Worm (Caenorhabditis elegans) whole organism, L4 larva: ENCODE results near the gene ric-7.

Experiments used
- F10B5.3 ChIP-seq: sonication (generic microtip); optimal IDR thresholded peaks from 2 replicates; lab custom pipeline; 2016; ENCODE audit warnings: mild to moderate bottlenecking, missing genetic modification characterization, missing compliant biosample characterization
- F37D6.2 ChIP-seq: sonication (generic microtip); optimal IDR thresholded peaks from 2 replicates; lab custom pipeline; 2016; ENCODE audit warnings: mild to moderate bottlenecking, missing genetic modification characterization, missing compliant biosample characterization
- F44E2.7 ChIP-seq: fragments of 200-800 bp; sonication (Bioruptor generic); IDR thresholded peaks from 2 replicates; pipeline ENCODE4 v2.1.2; 2022; ENCODE audit warnings: missing genetic modification characterization, missing compliant biosample characterization
- T20F7.1 ChIP-seq: fragments of 200-800 bp; sonication (Bioruptor generic); optimal IDR thresholded peaks from 2 replicates; lab custom pipeline; 2018; ENCODE audit warnings: mild to moderate bottlenecking, missing genetic modification characterization, missing compliant biosample characterization
- Y48G9A.11 ChIP-seq: fragments of 200-800 bp; sonication (Bioruptor generic); IDR thresholded peaks from 2 replicates; pipeline ENCODE4 v1.3.6; 2022; ENCODE audit warnings: missing genetic modification reagents, missing genetic modification characterization, missing compliant biosample characterization
- Y75B8A.6 ChIP-seq: fragments of 200-800 bp; sonication (Bioruptor generic); IDR thresholded peaks from 2 replicates; pipeline ENCODE4 v1.3.6; 2022; ENCODE audit warnings: missing genetic modification reagents, missing genetic modification characterization, missing compliant biosample characterization
- aha-1 ChIP-seq: fragments of 150-350 bp; peaks from one replicate; lab custom pipeline; 2014; ENCODE audit warnings: missing biosample characterization, missing genetic modification characterization
- aly-2 ChIP-seq: sonication (generic microtip); optimal IDR thresholded peaks from 2 replicates; lab custom pipeline; 2018; ENCODE audit warnings: missing biosample characterization, missing genetic modification characterization
- arid-1 ChIP-seq: fragments of 200-800 bp; sonication (Bioruptor generic); conservative IDR thresholded peaks from 2 replicates; pipeline ENCODE4 v1.3.6; 2022; ENCODE audit warnings: missing genetic modification reagents, missing genetic modification characterization, missing compliant biosample characterization
- ceh-20 ChIP-seq: fragments of 200-800 bp; sonication (Bioruptor generic); IDR thresholded peaks from 2 replicates; pipeline ENCODE4 v1.3.6; 2022; ENCODE audit warnings: missing genetic modification reagents, missing genetic modification characterization, missing compliant biosample characterization
- ceh-28 ChIP-seq: fragments of 150-350 bp; optimal IDR thresholded peaks from 2 replicates; lab custom pipeline; 2014; ENCODE audit warnings: missing biosample characterization, missing genetic modification reagents, missing genetic modification characterization
- dpl-1 ChIP-seq: fragments of 150-350 bp; optimal IDR thresholded peaks from 2 replicates; lab custom pipeline; 2014; ENCODE audit warnings: missing biosample characterization, missing genetic modification reagents, missing genetic modification characterization
- duxl-1 ChIP-seq: sonication (generic microtip); optimal IDR thresholded peaks from 2 replicates; lab custom pipeline; 2016; ENCODE audit warnings: mild to moderate bottlenecking, missing genetic modification characterization, moderate library complexity, missing compliant biosample characterization; ENCODE audit not compliant: poor library complexity
- dve-1 ChIP-seq: sonication (generic microtip); optimal IDR thresholded peaks from 2 replicates; lab custom pipeline; 2017; ENCODE audit warnings: antibody characterized with exemption, mild to moderate bottlenecking, missing genetic modification characterization, missing compliant biosample characterization; ENCODE audit not compliant: insufficient read depth
- egl-27 ChIP-seq: sonication (generic microtip); optimal IDR thresholded peaks from 3 replicates; lab custom pipeline; 2017; ENCODE audit warnings: missing biosample characterization, missing genetic modification reagents, missing genetic modification characterization
- fos-1 ChIP-seq: fragments of 150-350 bp; optimal IDR thresholded peaks from 2 replicates; lab custom pipeline; 2014; ENCODE audit warnings: missing biosample characterization, missing genetic modification characterization
- hif-1 ChIP-seq, 2 experiments: sonication (generic microtip); optimal IDR thresholded peaks; 2 replicates each; lab custom pipeline; 2016 to 2017; ENCODE audit warnings: missing compliant biosample characterization in 2 of 2, missing genetic modification characterization in 2 of 2, missing genetic modification reagents in 2 of 2, missing genotype in 2 of 2, mild to moderate bottlenecking in 1 of 2
- hlh-11 ChIP-seq: fragments of 200-800 bp; sonication (Bioruptor generic); optimal IDR thresholded peaks from 2 replicates; lab custom pipeline; 2018; ENCODE audit warnings: mild to moderate bottlenecking, missing genetic modification characterization, missing compliant biosample characterization
- hmg-1.1 ChIP-seq: fragments of 200-800 bp; sonication (Bioruptor generic); IDR thresholded peaks from 2 replicates; pipeline ENCODE4 v1.3.6; 2022; ENCODE audit warnings: missing genetic modification reagents, missing genetic modification characterization, missing compliant biosample characterization
- lim-7 ChIP-seq: fragments of 200-800 bp; sonication (Bioruptor generic); IDR thresholded peaks from 2 replicates; pipeline ENCODE4 v1.3.6; 2022; ENCODE audit warnings: missing genetic modification characterization, missing compliant biosample characterization
- lin-38 ChIP-seq: fragments of 200-800 bp; sonication (Bioruptor generic); IDR thresholded peaks from 2 replicates; pipeline ENCODE4 v1.3.6; 2022; ENCODE audit warnings: missing genetic modification reagents, missing genetic modification characterization, missing compliant biosample characterization
- lin-39 ChIP-seq: fragments of 150-350 bp; optimal IDR thresholded peaks from 2 replicates; lab custom pipeline; 2014; ENCODE audit warnings: missing biosample characterization, missing genetic modification reagents, missing genetic modification characterization
- lsy-2 ChIP-seq, 2 experiments: fragments of 150-350 bp in 1 of 2; sonication (generic microtip) in 1 of 2; optimal IDR thresholded peaks; 2 replicates each; lab custom pipeline; 2014 to 2017; ENCODE audit warnings: missing biosample characterization in 2 of 2, missing genetic modification characterization in 2 of 2
- madf-5 ChIP-seq, 2 experiments: fragments of 200-800 bp; sonication (Bioruptor generic); IDR thresholded peaks; 2 replicates each; pipeline ENCODE4 v1.3.6; 2022; ENCODE audit warnings: missing compliant biosample characterization in 2 of 2, missing genetic modification characterization in 2 of 2
- mdl-1 ChIP-seq, 2 experiments: fragments of 150-350 bp in 1 of 2; sonication (generic microtip) in 1 of 2; optimal IDR thresholded peaks; 2 replicates each; lab custom pipeline; 2014 to 2017; ENCODE audit warnings: missing biosample characterization in 2 of 2, missing genetic modification characterization in 2 of 2
- mxl-2 ChIP-seq: fragments of 200-800 bp; sonication (Bioruptor generic); conservative IDR thresholded peaks from 2 replicates; pipeline ENCODE4 v1.3.6; 2022; ENCODE audit warnings: missing genetic modification reagents, missing genetic modification characterization, missing compliant biosample characterization
- nhr-102 ChIP-seq: sonication (generic microtip); optimal IDR thresholded peaks from 2 replicates; lab custom pipeline; 2016; ENCODE audit warnings: mild to moderate bottlenecking, missing genetic modification characterization, moderate library complexity, missing compliant biosample characterization
- nhr-11 ChIP-seq: fragments of 150-350 bp; optimal IDR thresholded peaks from 2 replicates; lab custom pipeline; 2014; ENCODE audit warnings: missing biosample characterization, missing genetic modification characterization
- nhr-237 ChIP-seq: sonication (generic microtip); optimal IDR thresholded peaks from 2 replicates; lab custom pipeline; 2017; ENCODE audit warnings: missing biosample characterization, missing genetic modification characterization
- nhr-25 ChIP-seq: sonication (generic microtip); optimal IDR thresholded peaks from 2 replicates; lab custom pipeline; 2017; ENCODE audit warnings: missing genetic modification characterization, mild to moderate bottlenecking, missing compliant biosample characterization, antibody characterized with exemption, moderate library complexity, borderline replicate concordance; ENCODE audit not compliant: insufficient read depth
- nhr-28 ChIP-seq: fragments of 150-350 bp; optimal IDR thresholded peaks from 2 replicates; lab custom pipeline; 2014; ENCODE audit warnings: missing biosample characterization, missing genetic modification characterization
- saeg-2 ChIP-seq: fragments of 200-800 bp; sonication (Bioruptor generic); IDR thresholded peaks from 2 replicates; pipeline ENCODE4 v1.3.6; 2022; ENCODE audit warnings: missing genetic modification reagents, missing genetic modification characterization, missing compliant biosample characterization
- sdz-12 ChIP-seq: fragments of 200-800 bp; sonication (Bioruptor generic); optimal IDR thresholded peaks from 2 replicates; lab custom pipeline; 2018; ENCODE audit warnings: mild to moderate bottlenecking, missing genetic modification characterization, missing compliant biosample characterization
- skn-1 ChIP-seq: fragments of 150-350 bp; optimal IDR thresholded peaks from 2 replicates; lab custom pipeline; 2014; ENCODE audit warnings: missing biosample characterization, missing genetic modification characterization
- snpc-1.2 ChIP-seq: fragments of 200-800 bp; sonication (Bioruptor generic); IDR thresholded peaks from 2 replicates; pipeline ENCODE4 v1.3.6; 2022; ENCODE audit warnings: missing genetic modification reagents, missing genetic modification characterization, missing compliant biosample characterization
- spr-1 ChIP-seq: sonication (generic microtip); optimal IDR thresholded peaks from 2 replicates; lab custom pipeline; 2016; ENCODE audit warnings: mild to moderate bottlenecking, missing genetic modification characterization, missing compliant biosample characterization
- tag-97 ChIP-seq: fragments of 200-800 bp; sonication (Bioruptor generic); IDR thresholded peaks from 2 replicates; pipeline ENCODE4 v1.3.6; 2022; ENCODE audit warnings: missing genetic modification characterization, missing compliant biosample characterization
- vab-7 ChIP-seq: fragments of 200-800 bp; sonication (Bioruptor generic); IDR thresholded peaks from 2 replicates; pipeline ENCODE4 v1.3.6; 2022; ENCODE audit warnings: missing genetic modification reagents, missing genetic modification characterization, missing compliant biosample characterization
- zfp-2 ChIP-seq: sonication (generic microtip); optimal IDR thresholded peaks from 2 replicates; lab custom pipeline; 2016; ENCODE audit warnings: mild to moderate bottlenecking, missing genetic modification characterization, missing compliant biosample characterization
- zip-2 ChIP-seq: fragments of 150-350 bp; optimal IDR thresholded peaks from 2 replicates; lab custom pipeline; 2014; ENCODE audit warnings: missing biosample characterization, missing genetic modification characterization

ric-7 gene

ce11 chrV:13984828-13985227 is 20.9 kb downstream of the ric-7 start, which contains the start of gene end-1:
end-1 (plus strand) TSS chrV:13985128.
- TF ChIP-seq lsy-2 (tag; optimal IDR thresholded peaks at IDR 0.05; lab: Kevin White, UChicago) (no peak), zip-2 (tag; lab: Kevin White, UChicago) (no peak), sdz-12 (GFP tag; lab: Kevin White, UChicago) (no peak), F10B5.3 (tag; lab: Kevin White, UChicago) (no peak), mdl-1 (tag; optimal IDR thresholded peaks at IDR 0.05; lab: Kevin White, UChicago) (no peak), F44E2.7 (GFP tag; lab: Robert Waterston, UW) (no peak), mxl-2 (GFP tag; lab: Robert Waterston, UW) (no peak), aly-2 (tag; lab: Kevin White, UChicago) (no peak), saeg-2 (GFP tag; lab: Robert Waterston, UW) (no peak), lin-39 (tag; lab: Kevin White, UChicago) (no peak), dpl-1 (no peak), dve-1 (tag; lab: Kevin White, UChicago) (no peak)

- TF ChIP-seq T20F7.1 (GFP tag; lab: Kevin White, UChicago) = no peak
- peak; percentile 91 for TF ChIP-seq aha-1 (tag; lab: Kevin White, UChicago)
- no peak for TF ChIP-seq lsy-2 (tag; optimal IDR thresholded peaks at IDR 0.05; lab: Kevin White, UChicago)
- TF ChIP-seq vab-7 (GFP tag; lab: Robert Waterston, UW) = no peak
- no peak for TF ChIP-seq dve-1 (tag; lab: Kevin White, UChicago)
- no peak for TF ChIP-seq zfp-2 (tag; lab: Kevin White, UChicago)
These were observed 24.0 kb downstream of the ric-7 start for ce11 chrV:13981677-13982076.

DNA sequence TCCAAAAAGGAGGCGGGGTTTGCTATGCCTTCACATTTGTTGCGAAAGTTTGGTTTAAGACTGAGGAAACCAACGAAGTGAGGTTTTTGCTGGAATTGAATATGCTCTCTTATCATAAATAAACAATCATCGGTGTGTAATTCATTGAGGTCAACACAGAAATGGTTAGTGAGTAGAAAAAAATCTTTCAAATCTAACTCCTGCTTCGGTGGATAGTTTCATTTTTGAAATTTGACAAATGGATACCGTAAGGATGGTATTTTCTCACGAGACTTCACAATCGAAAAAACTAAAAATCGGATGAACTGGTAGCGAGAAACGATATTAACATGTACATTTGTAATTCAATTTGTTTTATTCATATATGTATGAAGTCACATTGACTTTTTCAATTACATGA is 24.9 kb downstream of the ric-7 start, which contains the start of gene eol-1:
Gene eol-1, minus strand, starts transcription at position 101 of the 400 bp plus-strand sequence.
- no peak for TF ChIP-seq tag-97

DNA sequence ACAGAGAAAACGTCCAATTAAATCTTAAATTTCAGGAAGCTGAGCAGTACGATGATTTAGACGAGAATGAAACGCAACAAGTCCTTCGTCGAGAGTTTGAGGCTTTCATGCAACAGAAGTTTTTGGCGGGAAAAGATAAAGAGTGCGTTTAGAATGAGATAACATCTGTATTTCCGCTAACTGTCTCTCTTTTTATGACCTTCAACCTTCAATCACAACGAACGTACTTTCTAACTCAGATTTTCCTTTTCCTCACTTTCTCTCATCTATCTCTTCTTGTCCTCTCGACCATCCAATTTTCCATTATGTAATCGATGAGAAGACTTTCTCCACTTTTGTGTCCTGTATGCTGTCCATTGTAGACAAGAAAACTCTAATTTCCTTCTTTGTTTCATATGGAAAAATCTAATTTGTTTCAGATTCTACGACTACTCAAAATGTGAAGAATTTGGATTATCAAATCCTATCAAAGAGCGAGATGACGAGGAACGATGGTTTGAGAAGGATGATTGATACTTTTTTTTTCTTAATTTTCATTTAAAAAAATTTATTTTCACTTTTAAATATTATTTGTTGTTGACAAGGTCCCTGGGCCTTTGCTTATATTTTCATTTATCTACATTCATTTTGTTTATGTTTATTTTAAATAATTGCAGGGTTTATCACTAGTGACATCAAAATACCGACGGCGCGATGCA is 42.3 kb downstream of the ric-7 start, which contains the start of gene sao-1:
Gene sao-1, plus strand, starts transcription at position 648 of the 698 bp plus-strand sequence.
- TF ChIP-seq duxl-1 (tag; lab: Kevin White, UChicago) = no peak
- TF ChIP-seq madf-5 (GFP tag; IDR thresholded peaks at IDR 0.05; lab: Robert Waterston, UW) = no peak
- peak; percentile 29 for TF ChIP-seq nhr-25
- peak; percentile 5 for TF ChIP-seq nhr-28 (tag; lab: Kevin White, UChicago)
- TF ChIP-seq arid-1 (GFP tag; lab: Robert Waterston, UW) = no peak
- TF ChIP-seq nhr-237 = no peak
- TF ChIP-seq zfp-2 (tag; lab: Kevin White, UChicago) = no peak
- TF ChIP-seq lim-7 (GFP tag; lab: Robert Waterston, UW) = no peak

ce11 chrV:13961927-13962419 is 43.7 kb downstream of the ric-7 start, which contains the start of the genes algn-13 and R10D12.13:
algn-13 (minus strand) TSS chrV:13961977.
R10D12.13 (plus strand) TSS chrV:13962417.
- TF ChIP-seq F37D6.2 (tag; lab: Kevin White, UChicago) (no peak), skn-1 (no peak), hmg-1.1 (peak; percentile 63), spr-1 (tag; lab: Kevin White, UChicago) (peak; percentile 41), nhr-102 (tag; lab: Kevin White, UChicago) (peak; percentile 19), dve-1 (tag; lab: Kevin White, UChicago) (peak; percentile 61), lsy-2 (tag; optimal IDR thresholded peaks at IDR 0.05; lab: Kevin White, UChicago) (no peak), nhr-25 (no peak), fos-1 (tag; lab: Kevin White, UChicago) (no peak), nhr-28 (tag; lab: Kevin White, UChicago) (peak; percentile 19), hlh-11 (tag; lab: Kevin White, UChicago) (peak; percentile 55), egl-27 (tag; lab: Kevin White, UChicago) (no peak), hif-1 (tag; optimal IDR thresholded peaks at IDR 0.05; lab: Kevin White, UChicago) (peak in 1 of 2 experiments; percentile 10), Y48G9A.11 (0 out of 2 replicates have a peak, but pooled peaks have one; percentile 32), nhr-11 (tag; lab: Kevin White, UChicago) (peak; percentile 1), Y75B8A.6 (no peak), tag-97 (no peak), ceh-20 (GFP tag; lab: Robert Waterston, UW) (no peak), snpc-1.2 (GFP tag; lab: Robert Waterston, UW) (peak; percentile 61; the same call in 1 of the 2 replicates), lin-38 (peak; percentile 82), ceh-28 (tag; lab: Kevin White, UChicago) (no peak), arid-1 (GFP tag; lab: Robert Waterston, UW) (peak; percentile 56; the same call in 1 of the 2 replicates)
